Worm (Caenorhabditis elegans) whole organism, L4 larva: Measurements from ENCODE around the gene K10F12.7.

ENCODE experiments used
- D1046.2 ChIP-seq: fragments of 200-800 bp; sonication (Bioruptor generic); IDR thresholded peaks from 2 replicates; pipeline ENCODE4 v1.3.6; 2022; ENCODE audit warnings: missing genetic modification characterization, missing compliant biosample characterization
- F26F4.8 ChIP-seq: fragments of 200-800 bp; sonication (Bioruptor generic); conservative IDR thresholded peaks from 2 replicates; pipeline ENCODE4 v1.3.6; 2022; ENCODE audit warnings: missing genetic modification characterization, missing compliant biosample characterization
- F49E8.2 ChIP-seq: sonication (generic microtip); optimal IDR thresholded peaks from 2 replicates; lab custom pipeline; 2016; ENCODE audit warnings: missing compliant biosample characterization, mild to moderate bottlenecking, missing genetic modification characterization, borderline replicate concordance
- T26A8.4 ChIP-seq: fragments of 200-800 bp; sonication (Bioruptor generic); IDR thresholded peaks from 2 replicates; pipeline ENCODE4 v1.3.6; 2022; ENCODE audit warnings: missing genetic modification characterization, missing compliant biosample characterization
- Y5F2A.4 ChIP-seq: fragments of 200-800 bp; sonication (Bioruptor generic); optimal IDR thresholded peaks from 2 replicates; lab custom pipeline; 2018; ENCODE audit warnings: mild to moderate bottlenecking, missing genetic modification characterization, missing compliant biosample characterization
- Y75B8A.6 ChIP-seq: fragments of 200-800 bp; sonication (Bioruptor generic); IDR thresholded peaks from 2 replicates; pipeline ENCODE4 v1.3.6; 2022; ENCODE audit warnings: missing genetic modification reagents, missing genetic modification characterization, missing compliant biosample characterization
- ZK546.5 ChIP-seq, 2 experiments: sonication (generic microtip); optimal IDR thresholded peaks; 2 replicates each; lab custom pipeline; 2017; ENCODE audit warnings: missing biosample characterization in 2 of 2, missing genetic modification characterization in 2 of 2
- aha-1 ChIP-seq: fragments of 150-350 bp; peaks from one replicate; lab custom pipeline; 2014; ENCODE audit warnings: missing biosample characterization, missing genetic modification characterization
- ama-1 ChIP-seq: fragments of 150-350 bp; optimal IDR thresholded peaks from 2 replicates; lab custom pipeline; 2014; ENCODE audit warnings: inconsistent platforms, mixed read lengths
- arid-1 ChIP-seq: fragments of 200-800 bp; sonication (Bioruptor generic); conservative IDR thresholded peaks from 2 replicates; pipeline ENCODE4 v1.3.6; 2022; ENCODE audit warnings: missing genetic modification reagents, missing genetic modification characterization, missing compliant biosample characterization
- attf-4 ChIP-seq: sonication (generic microtip); optimal IDR thresholded peaks from 3 replicates; lab custom pipeline; 2017; ENCODE audit warnings: missing biosample characterization, missing genetic modification characterization
- ceh-28 ChIP-seq: fragments of 150-350 bp; optimal IDR thresholded peaks from 2 replicates; lab custom pipeline; 2014; ENCODE audit warnings: missing biosample characterization, missing genetic modification reagents, missing genetic modification characterization
- ceh-62 ChIP-seq: sonication (generic microtip); optimal IDR thresholded peaks from 2 replicates; lab custom pipeline; 2017; ENCODE audit warnings: missing biosample characterization, missing genetic modification characterization
- ceh-82 ChIP-seq: sonication (generic microtip); optimal IDR thresholded peaks from 2 replicates; lab custom pipeline; 2017; ENCODE audit warnings: missing biosample characterization, missing genetic modification characterization
- ces-1 ChIP-seq: fragments of 150-350 bp; sonication (generic microtip); optimal IDR thresholded peaks from 4 replicates; lab custom pipeline; 2014; ENCODE audit warnings: missing biosample characterization, missing genetic modification reagents, missing genetic modification characterization
- cey-2 ChIP-seq: sonication (generic microtip); optimal IDR thresholded peaks from 3 replicates; lab custom pipeline; 2017; ENCODE audit warnings: missing genetic modification characterization, mild to moderate bottlenecking, missing compliant biosample characterization, antibody characterized with exemption, borderline replicate concordance; ENCODE audit not compliant: insufficient read depth
- daf-12 ChIP-seq: fragments of 150-350 bp; optimal IDR thresholded peaks from 2 replicates; lab custom pipeline; 2014; ENCODE audit warnings: missing biosample characterization, missing genetic modification reagents, missing genetic modification characterization
- dmd-6 ChIP-seq: fragments of 200-800 bp; sonication (Bioruptor generic); IDR thresholded peaks from 2 replicates; pipeline ENCODE4 v1.3.6; 2022; ENCODE audit warnings: missing genetic modification reagents, missing genetic modification characterization, missing compliant biosample characterization
- egl-27 ChIP-seq: sonication (generic microtip); optimal IDR thresholded peaks from 3 replicates; lab custom pipeline; 2017; ENCODE audit warnings: missing biosample characterization, missing genetic modification reagents, missing genetic modification characterization
- fos-1 ChIP-seq: fragments of 150-350 bp; optimal IDR thresholded peaks from 2 replicates; lab custom pipeline; 2014; ENCODE audit warnings: missing biosample characterization, missing genetic modification characterization
- gei-8 ChIP-seq: fragments of 200-800 bp; sonication (Bioruptor generic); optimal IDR thresholded peaks from 2 replicates; lab custom pipeline; 2018; ENCODE audit warnings: mild to moderate bottlenecking, missing genetic modification characterization, missing compliant biosample characterization
- hlh-11 ChIP-seq: fragments of 200-800 bp; sonication (Bioruptor generic); optimal IDR thresholded peaks from 2 replicates; lab custom pipeline; 2018; ENCODE audit warnings: mild to moderate bottlenecking, missing genetic modification characterization, missing compliant biosample characterization
- hlh-30 ChIP-seq: sonication (generic microtip); optimal IDR thresholded peaks from 2 replicates; lab custom pipeline; 2017; ENCODE audit warnings: antibody characterized with exemption, mild to moderate bottlenecking, missing genetic modification characterization, missing compliant biosample characterization; ENCODE audit not compliant: insufficient read depth
- hmg-1.1 ChIP-seq: fragments of 200-800 bp; sonication (Bioruptor generic); IDR thresholded peaks from 2 replicates; pipeline ENCODE4 v1.3.6; 2022; ENCODE audit warnings: missing genetic modification reagents, missing genetic modification characterization, missing compliant biosample characterization
- lin-29 ChIP-seq: fragments of 200-800 bp; sonication (Bioruptor generic); IDR thresholded peaks from 2 replicates; pipeline ENCODE4 v1.3.6; 2022; ENCODE audit warnings: missing genetic modification reagents, missing genetic modification characterization, missing compliant biosample characterization
- lin-38 ChIP-seq: fragments of 200-800 bp; sonication (Bioruptor generic); IDR thresholded peaks from 2 replicates; pipeline ENCODE4 v1.3.6; 2022; ENCODE audit warnings: missing genetic modification reagents, missing genetic modification characterization, missing compliant biosample characterization
- mdl-1 ChIP-seq, 2 experiments: fragments of 150-350 bp in 1 of 2; sonication (generic microtip) in 1 of 2; optimal IDR thresholded peaks; 2 replicates each; lab custom pipeline; 2014 to 2017; ENCODE audit warnings: missing biosample characterization in 2 of 2, missing genetic modification characterization in 2 of 2
- mxl-2 ChIP-seq: fragments of 200-800 bp; sonication (Bioruptor generic); conservative IDR thresholded peaks from 2 replicates; pipeline ENCODE4 v1.3.6; 2022; ENCODE audit warnings: missing genetic modification reagents, missing genetic modification characterization, missing compliant biosample characterization
- mxl-3 ChIP-seq: fragments of 200-800 bp; sonication (Bioruptor generic); optimal IDR thresholded peaks from 2 replicates; lab custom pipeline; 2018; ENCODE audit warnings: mild to moderate bottlenecking, missing genetic modification characterization, missing compliant biosample characterization
- nhr-102 ChIP-seq: sonication (generic microtip); optimal IDR thresholded peaks from 2 replicates; lab custom pipeline; 2016; ENCODE audit warnings: mild to moderate bottlenecking, missing genetic modification characterization, moderate library complexity, missing compliant biosample characterization
- nhr-237 ChIP-seq: sonication (generic microtip); optimal IDR thresholded peaks from 2 replicates; lab custom pipeline; 2017; ENCODE audit warnings: missing biosample characterization, missing genetic modification characterization
- nhr-25 ChIP-seq: sonication (generic microtip); optimal IDR thresholded peaks from 2 replicates; lab custom pipeline; 2017; ENCODE audit warnings: missing genetic modification characterization, mild to moderate bottlenecking, missing compliant biosample characterization, antibody characterized with exemption, moderate library complexity, borderline replicate concordance; ENCODE audit not compliant: insufficient read depth
- nhr-28 ChIP-seq: fragments of 150-350 bp; optimal IDR thresholded peaks from 2 replicates; lab custom pipeline; 2014; ENCODE audit warnings: missing biosample characterization, missing genetic modification characterization
- nhr-6 ChIP-seq: fragments of 150-350 bp; optimal IDR thresholded peaks from 2 replicates; lab custom pipeline; 2014; ENCODE audit warnings: missing biosample characterization, missing genetic modification characterization
- php-3 ChIP-seq: fragments of 200-800 bp; sonication (Bioruptor generic); IDR thresholded peaks from 2 replicates; pipeline ENCODE4 v1.3.6; 2022; ENCODE audit warnings: missing genetic modification reagents, missing genetic modification characterization, missing compliant biosample characterization
- pqm-1 ChIP-seq: sonication (generic microtip); optimal IDR thresholded peaks from 2 replicates; lab custom pipeline; 2017; ENCODE audit warnings: missing biosample characterization, missing genetic modification characterization
- rbr-2 ChIP-seq: sonication (generic microtip); optimal IDR thresholded peaks from 2 replicates; lab custom pipeline; 2016; ENCODE audit warnings: missing genotype, missing genetic modification characterization, missing compliant biosample characterization
- saeg-2 ChIP-seq: fragments of 200-800 bp; sonication (Bioruptor generic); IDR thresholded peaks from 2 replicates; pipeline ENCODE4 v1.3.6; 2022; ENCODE audit warnings: missing genetic modification reagents, missing genetic modification characterization, missing compliant biosample characterization
- skn-1 ChIP-seq: fragments of 150-350 bp; optimal IDR thresholded peaks from 2 replicates; lab custom pipeline; 2014; ENCODE audit warnings: missing biosample characterization, missing genetic modification characterization
- snpc-1.2 ChIP-seq: fragments of 200-800 bp; sonication (Bioruptor generic); IDR thresholded peaks from 2 replicates; pipeline ENCODE4 v1.3.6; 2022; ENCODE audit warnings: missing genetic modification reagents, missing genetic modification characterization, missing compliant biosample characterization
- spr-1 ChIP-seq: sonication (generic microtip); optimal IDR thresholded peaks from 2 replicates; lab custom pipeline; 2016; ENCODE audit warnings: mild to moderate bottlenecking, missing genetic modification characterization, missing compliant biosample characterization
- tag-97 ChIP-seq: fragments of 200-800 bp; sonication (Bioruptor generic); IDR thresholded peaks from 2 replicates; pipeline ENCODE4 v1.3.6; 2022; ENCODE audit warnings: missing genetic modification characterization, missing compliant biosample characterization
- tra-1 ChIP-seq: fragments of 200-800 bp; sonication (Bioruptor generic); IDR thresholded peaks from 2 replicates; pipeline ENCODE4 v1.3.6; 2022; ENCODE audit warnings: missing genetic modification reagents, missing genetic modification characterization, missing compliant biosample characterization
- unc-130 ChIP-seq: sonication (generic microtip); optimal IDR thresholded peaks from 2 replicates; lab custom pipeline; 2016; ENCODE audit warnings: missing genetic modification reagents, missing genetic modification characterization, missing compliant biosample characterization
- unc-39 ChIP-seq: sonication (generic microtip); optimal IDR thresholded peaks from 2 replicates; lab custom pipeline; 2017; ENCODE audit warnings: missing biosample characterization, missing genetic modification characterization
- unc-62 ChIP-seq, 3 experiments: fragments of 150-350 bp in 1 of 3; sonication (generic microtip); optimal IDR thresholded peaks in 2 of 3; peaks in 1 of 3; 1 replicate in 1 of 3; 2 replicates in 2 of 3; lab custom pipeline; 2014 to 2017; ENCODE audit warnings: missing biosample characterization in 3 of 3, missing genetic modification characterization in 3 of 3, missing genetic modification reagents in 3 of 3, missing genotype in 1 of 3
- vab-7 ChIP-seq: fragments of 200-800 bp; sonication (Bioruptor generic); IDR thresholded peaks from 2 replicates; pipeline ENCODE4 v1.3.6; 2022; ENCODE audit warnings: missing genetic modification reagents, missing genetic modification characterization, missing compliant biosample characterization
- zfp-3 ChIP-seq: fragments of 200-800 bp; sonication (Bioruptor generic); conservative IDR thresholded peaks from 2 replicates; pipeline ENCODE4 v1.3.6; 2022; ENCODE audit warnings: missing genetic modification reagents, missing genetic modification characterization, missing compliant biosample characterization
- zip-11 ChIP-seq: fragments of 200-800 bp; sonication (Bioruptor generic); IDR thresholded peaks from 2 replicates; pipeline ENCODE4 v1.3.6; 2022; ENCODE audit warnings: missing genetic modification characterization, missing compliant biosample characterization
- ztf-7 ChIP-seq: fragments of 150-350 bp; optimal IDR thresholded peaks from 2 replicates; lab custom pipeline; 2014; ENCODE audit warnings: missing biosample characterization, missing genetic modification characterization

Gene K10F12.7

DNA sequence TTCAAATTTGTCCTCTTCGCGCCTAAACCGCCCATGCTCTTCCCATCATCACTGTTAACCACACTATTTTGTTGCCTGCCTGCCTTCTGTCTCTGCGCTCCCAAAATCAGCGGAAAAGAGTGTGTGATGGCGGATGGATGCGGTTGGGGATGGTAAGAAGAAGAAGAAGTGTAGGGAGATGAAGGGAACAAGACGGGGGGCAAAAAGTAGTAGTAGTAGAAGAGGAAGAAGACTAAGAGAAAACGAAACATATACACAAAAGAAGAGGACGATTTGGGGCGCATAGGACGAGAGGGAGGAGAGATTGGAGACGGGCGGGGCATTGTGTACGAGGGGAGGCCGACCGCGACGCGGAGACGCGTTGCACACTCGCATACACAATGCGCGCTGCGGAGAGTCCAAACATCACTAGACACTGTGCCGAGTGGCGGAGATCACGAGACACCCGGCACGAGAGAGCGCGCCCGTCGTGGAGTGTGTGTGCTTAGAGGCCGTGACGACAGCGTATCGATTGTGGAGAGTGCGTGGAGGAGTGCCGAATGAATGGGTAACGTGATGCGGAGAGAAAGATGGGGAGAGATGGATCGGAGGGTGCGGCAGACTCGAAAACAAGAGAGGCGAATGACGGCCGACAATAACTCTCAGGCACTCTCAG lies 32.7 kb downstream of the K10F12.7 start (continued):
- TF ChIP-seq php-3 (peak; percentile 72), spr-1 (tag; lab: Kevin White, UChicago) (peak; percentile 89), ama-1 (lab: Kevin White, UChicago) (peak; percentile 94), hlh-11 (tag; lab: Kevin White, UChicago) (peak; percentile 99), T26A8.4 (GFP tag; lab: Robert Waterston, UW) (peak; percentile 96), unc-39 (tag; lab: Kevin White, UChicago) (no peak), nhr-102 (tag; lab: Kevin White, UChicago) (peak; percentile 87), hlh-30 (tag; lab: Kevin White, UChicago) (peak; percentile 100), mxl-2 (GFP tag; lab: Robert Waterston, UW) (no peak), zfp-3 (peak; percentile 91), arid-1 (peak; percentile 57; the same call in 1 of the 2 replicates), Y75B8A.6 (GFP tag; lab: Robert Waterston, UW) (no peak), aha-1 (peak; percentile 98), ztf-7 (peak; percentile 83), rbr-2 (tag; lab: Kevin White, UChicago) (peak; percentile 97), dmd-6 (GFP tag; lab: Robert Waterston, UW) (peak; percentile 95), mxl-3 (GFP tag; lab: Kevin White, UChicago) (peak; percentile 91), nhr-25 (tag; lab: Kevin White, UChicago) (peak; percentile 90), hmg-1.1 (peak; percentile 97), unc-62 (GFP tag; optimal IDR thresholded peaks at IDR 0.05 in 1 of 2; lab: Kevin White, UChicago) (peak in 1 of 2 experiments; percentile 100), unc-62 (tag; optimal IDR thresholded peaks at IDR 0.05; lab: Kevin White, UChicago) (no peak), ces-1 (GFP tag; lab: Kevin White, UChicago) (no peak), vab-7 (GFP tag; lab: Robert Waterston, UW) (peak; percentile 52), skn-1 (tag; lab: Kevin White, UChicago) (peak; percentile 48), nhr-28 (tag; lab: Kevin White, UChicago) (peak; percentile 89), nhr-237 (tag; lab: Kevin White, UChicago) (no peak), zip-11 (GFP tag; lab: Robert Waterston, UW) (0 out of 2 replicates have a peak, but pooled peaks have one; percentile 42), daf-12 (tag; lab: Kevin White, UChicago) (no peak), unc-130 (GFP tag; lab: Kevin White, UChicago) (no peak), lin-38 (GFP tag; lab: Robert Waterston, UW) (peak; percentile 83), ZK546.5 (tag; optimal IDR thresholded peaks at IDR 0.05; lab: Kevin White, UChicago) (peak in 1 of 2 experiments; percentile 43), tag-97 (no peak), ceh-82 (tag; lab: Kevin White, UChicago) (no peak), attf-4 (tag; lab: Kevin White, UChicago) (no peak), ceh-62 (tag; lab: Kevin White, UChicago) (no peak), saeg-2 (GFP tag; lab: Robert Waterston, UW) (peak; percentile 94), D1046.2 (GFP tag; lab: Robert Waterston, UW) (no peak), egl-27 (no peak), mdl-1 (tag; optimal IDR thresholded peaks at IDR 0.05; lab: Kevin White, UChicago) (peak; percentile 82 to 95), tra-1 (GFP tag; lab: Robert Waterston, UW) (peak; percentile 91), gei-8 (GFP tag; lab: Kevin White, UChicago) (peak; percentile 83), F49E8.2 (tag; lab: Kevin White, UChicago) (no peak), ceh-28 (tag; lab: Kevin White, UChicago) (peak; percentile 88), Y5F2A.4 (GFP tag; lab: Kevin White, UChicago) (peak; percentile 79), lin-29 (GFP tag; lab: Robert Waterston, UW) (0 out of 2 replicates have a peak, but pooled peaks have one; percentile 48), cey-2 (tag; lab: Kevin White, UChicago) (no peak), snpc-1.2 (GFP tag; lab: Robert Waterston, UW) (peak; percentile 47; the same call in 1 of the 2 replicates), F26F4.8 (GFP tag; lab: Robert Waterston, UW) (no peak), fos-1 (no peak), nhr-6 (tag; lab: Kevin White, UChicago) (peak; percentile 78), pqm-1 (tag; lab: Kevin White, UChicago) (peak; percentile 57)
